Worm (Caenorhabditis elegans) whole organism, young adult: ENCODE data around the gene C16C8.9.

Source experiments
- ama-1 ChIP-seq, 3 experiments: fragments of 150-350 bp in 1 of 3; sonication (generic microtip) in 2 of 3; optimal IDR thresholded peaks; 2 replicates each; lab custom pipeline; 2014 to 2018; ENCODE audit warnings: missing biosample characterization in 2 of 3, missing genetic modification characterization in 2 of 3, missing genetic modification reagents in 2 of 3
- athp-1 ChIP-seq: sonication (generic microtip); optimal IDR thresholded peaks from 2 replicates; lab custom pipeline; 2017; ENCODE audit warnings: mild to moderate bottlenecking, missing genetic modification characterization, missing compliant biosample characterization
- dox-1 ChIP-seq: fragments of 200-800 bp; sonication (Bioruptor generic); IDR thresholded peaks from 2 replicates; pipeline ENCODE4 v1.3.6; 2022; ENCODE audit warnings: missing genetic modification reagents, missing genetic modification characterization, missing compliant biosample characterization
- ets-4 ChIP-seq: fragments of 200-800 bp; sonication (Bioruptor generic); optimal IDR thresholded peaks from 2 replicates; lab custom pipeline; 2018; ENCODE audit warnings: mild to moderate bottlenecking, missing genetic modification characterization, missing compliant biosample characterization
- hlh-12 ChIP-seq: sonication (generic microtip); optimal IDR thresholded peaks from 2 replicates; lab custom pipeline; 2016; ENCODE audit warnings: missing genetic modification characterization, missing compliant biosample characterization
- let-526 ChIP-seq: fragments of 200-800 bp; sonication (Bioruptor generic); IDR thresholded peaks from 2 replicates; pipeline ENCODE4 v1.3.6; 2022; ENCODE audit warnings: missing genetic modification reagents, missing genetic modification characterization, missing compliant biosample characterization
- ztf-26 ChIP-seq: sonication (generic microtip); optimal IDR thresholded peaks from 2 replicates; lab custom pipeline; 2017; ENCODE audit warnings: missing genetic modification characterization, missing compliant biosample characterization
- ztf-6 ChIP-seq: fragments of 200-800 bp; sonication (Bioruptor generic); IDR thresholded peaks from 2 replicates; pipeline ENCODE4 v1.3.6; 2022; ENCODE audit warnings: missing genetic modification reagents, missing genetic modification characterization, missing compliant biosample characterization

DNA sequence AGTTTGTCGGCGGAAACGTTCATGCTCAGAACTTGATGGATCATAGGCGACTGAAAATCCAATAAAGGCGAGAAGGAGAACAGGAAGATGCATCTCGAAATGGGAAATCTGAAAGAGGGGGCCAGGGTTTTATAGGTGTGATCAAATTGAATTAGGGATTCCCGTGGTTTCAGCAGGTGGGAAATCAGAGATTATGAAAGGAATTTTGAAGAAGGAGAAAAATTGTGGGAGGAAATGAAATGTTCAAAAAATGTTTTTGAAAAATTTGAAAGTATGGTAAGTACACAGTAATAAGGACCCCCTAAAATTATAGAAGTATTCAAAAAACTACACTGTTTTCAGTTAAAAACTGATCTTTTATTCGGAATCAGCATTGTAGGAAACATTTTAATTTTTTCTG is 7.6 kb upstream of the C16C8.9 start, which contains the start of gene Y49F6B.20:
- TF ChIP-seq dox-1 (GFP tag; lab: Robert Waterston, UW) (no peak), athp-1 (tag; lab: Kevin White, UChicago) (no peak), hlh-12 (no peak), ama-1 (optimal IDR thresholded peaks at IDR 0.05; lab: Kevin White, UChicago) (no peak), ama-1 (GFP tag; optimal IDR thresholded peaks at IDR 0.05; lab: Kevin White, UChicago) (no peak), let-526 (GFP tag; lab: Robert Waterston, UW) (no peak), ztf-6 (GFP tag; lab: Robert Waterston, UW) (no peak), ztf-26 (tag; lab: Kevin White, UChicago) (no peak), ets-4 (GFP tag; lab: Kevin White, UChicago) (no peak)
